Fruit fly (Drosophila melanogaster): ENCODE results near the gene Ranbp21.
A peak's percentile ranks its signal among the peaks of the same experiment; 100 is the strongest.

The Ranbp21 gene

dm6 chrX:19611226-19611625 lies 40.8 kb downstream of the Ranbp21 start, which contains the start of the genes Shawn and Tyler:
Gene Shawn, plus strand, starts transcription at chrX:19611526.
Gene Tyler, plus strand, starts transcription at chrX:19611526.
- TF ChIP-seq CG6654 (GFP tag; optimal IDR thresholded peaks at IDR 0.05) (no peak), Taf1 (GFP tag; IDR thresholded peaks at IDR 0.05) (no peak), sens (GFP tag) (peak; percentile 56), ara (GFP tag; IDR thresholded peaks at IDR 0.05) (0 out of 2 replicates have a peak, but pooled peaks have one; percentile 17)

DNA sequence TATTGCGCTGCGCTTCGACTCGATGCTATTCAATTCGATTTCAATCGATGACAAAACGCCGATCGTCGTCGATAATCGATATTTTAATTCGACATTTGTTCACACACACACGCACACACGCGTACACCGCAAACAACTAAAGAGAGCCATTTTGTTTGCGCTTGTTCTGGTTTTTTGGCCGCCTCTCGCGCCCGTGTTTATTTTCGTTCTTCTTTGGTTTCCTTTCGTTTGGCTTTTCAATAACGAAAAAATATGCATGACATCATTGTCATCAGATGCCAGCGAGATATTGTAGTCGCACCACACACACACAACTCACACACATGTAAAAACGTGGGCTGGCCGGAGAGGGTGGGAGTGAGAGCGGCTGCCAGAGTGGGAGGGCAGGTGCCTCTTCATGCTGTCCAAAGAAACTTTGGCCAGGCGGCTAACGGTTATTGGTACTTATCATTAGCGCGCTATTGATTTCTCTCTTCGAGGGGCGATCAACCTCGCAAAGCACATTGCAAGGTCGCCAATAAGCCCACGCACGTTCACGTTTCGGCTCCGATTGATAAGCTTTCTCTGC lies 43.9 kb downstream of the Ranbp21 start:
- no peak for TF ChIP-seq NC2α (GFP tag; optimal IDR thresholded peaks at IDR 0.05)
- TF ChIP-seq CG7928 (GFP tag; optimal IDR thresholded peaks at IDR 0.05): no peak
- TF ChIP-seq CG9932 (GFP tag; IDR thresholded peaks at IDR 0.05): no peak
- no peak for TF ChIP-seq Ssrp (tag; optimal IDR thresholded peaks at IDR 0.05)
- TF ChIP-seq Sry-δ (GFP tag; optimal IDR thresholded peaks at IDR 0.05): no peak
- TF ChIP-seq sug (tag; optimal IDR thresholded peaks at IDR 0.05): peak; percentile 76
- TF ChIP-seq B-H1 (GFP tag; IDR thresholded peaks at IDR 0.05): no peak
- no peak for TF ChIP-seq Rx (GFP tag; IDR thresholded peaks at IDR 0.05)
- no peak for TF ChIP-seq CG9609 (GFP tag; optimal IDR thresholded peaks at IDR 0.05)
- peak; percentile 54 for TF ChIP-seq Med (GFP tag)
- peak; percentile 50 for TF ChIP-seq CG6813 (GFP tag; optimal IDR thresholded peaks at IDR 0.05)
- no peak for TF ChIP-seq ab (GFP tag; optimal IDR thresholded peaks at IDR 0.05)
- no peak for TF ChIP-seq CG9876 (GFP tag; optimal IDR thresholded peaks at IDR 0.05)
- TF ChIP-seq CG15601 (tag; optimal IDR thresholded peaks at IDR 0.05): peak; percentile 56
- no peak for TF ChIP-seq CG30020 (tag; optimal IDR thresholded peaks at IDR 0.05)
- no peak for TF ChIP-seq GATAe (GFP tag; conservative IDR thresholded peaks at IDR 0.05)
- no peak for TF ChIP-seq CG14050 (GFP tag; IDR thresholded peaks at IDR 0.05)
- TF ChIP-seq ato (GFP tag; IDR thresholded peaks at IDR 0.05; ENCODE audit: partially characterized antibody): peak; percentile 29; the same call in 1 of the 2 replicates
- TF ChIP-seq HLH4C (GFP tag; IDR thresholded peaks at IDR 0.05; ENCODE audit: partially characterized antibody): peak; percentile 53
- TF ChIP-seq Vsx1 (GFP tag; optimal IDR thresholded peaks at IDR 0.05): no peak
- TF ChIP-seq CG8924 (tag; optimal IDR thresholded peaks at IDR 0.05): peak; percentile 21
- no peak for TF ChIP-seq CG7786 (GFP tag; optimal IDR thresholded peaks at IDR 0.05)
- peak; percentile 60 for TF ChIP-seq CG13287 (GFP tag; IDR thresholded peaks at IDR 0.05; ENCODE audit: partially characterized antibody)
- TF ChIP-seq exex (tag; optimal IDR thresholded peaks at IDR 0.05): peak; percentile 62
- no peak for TF ChIP-seq D (optimal IDR thresholded peaks at IDR 0.05)
- no peak for TF ChIP-seq D (GFP tag; optimal IDR thresholded peaks at IDR 0.05)
- no peak for TF ChIP-seq Meics (GFP tag; optimal IDR thresholded peaks at IDR 0.05)
- 0 out of 3 replicates have a peak, but pooled peaks have one; percentile 52 for TF ChIP-seq ci (GFP tag; IDR thresholded peaks at IDR 0.05)
- no peak for TF ChIP-seq CG10147 (GFP tag; optimal IDR thresholded peaks at IDR 0.05)
- peak; percentile 72; the same call in 2 of the 3 replicates for TF ChIP-seq CG6791 (GFP tag; IDR thresholded peaks at IDR 0.05; ENCODE audit: partially characterized antibody)
- no peak for TF ChIP-seq vfl (GFP tag; optimal IDR thresholded peaks at IDR 0.05)
- TF ChIP-seq nmo (GFP tag; optimal IDR thresholded peaks at IDR 0.05): no peak
- no peak for TF ChIP-seq CG10321 (GFP tag; IDR thresholded peaks at IDR 0.05)
- peak; percentile 19 for TF ChIP-seq CG1233 (GFP tag; optimal IDR thresholded peaks at IDR 0.05)
- TF ChIP-seq grn (GFP tag; optimal IDR thresholded peaks at IDR 0.05): peak; percentile 43
- TF ChIP-seq Hr51 (GFP tag; optimal IDR thresholded peaks at IDR 0.05): no peak
- no peak for TF ChIP-seq dati (GFP tag; IDR thresholded peaks at IDR 0.05)
- peak; percentile 31 for TF ChIP-seq nau (GFP tag; optimal IDR thresholded peaks at IDR 0.05)
- peak; percentile 49; the same call in 1 of the 2 replicates for TF ChIP-seq Scr (GFP tag; IDR thresholded peaks at IDR 0.05; ENCODE audit: partially characterized antibody)
- TF ChIP-seq MESR4 (GFP tag; optimal IDR thresholded peaks at IDR 0.05): no peak
- TF ChIP-seq kni (GFP tag; optimal IDR thresholded peaks at IDR 0.05): peak; percentile 82
- TF ChIP-seq CG12071 (GFP tag; optimal IDR thresholded peaks at IDR 0.05): no peak
- peak; percentile 66 for TF ChIP-seq CG12769 (tag; optimal IDR thresholded peaks at IDR 0.05)
- peak; percentile 80; the same call in 2 of the 3 replicates for TF ChIP-seq so (GFP tag; IDR thresholded peaks at IDR 0.05)

Data from whole organism, embryonic.